Worm (Caenorhabditis elegans) whole organism, L4 larva: Measurements from ENCODE around the gene lbp-2.

Experiments used
- ceh-32 ChIP-seq: sonication (generic microtip); optimal IDR thresholded peaks from 2 replicates; lab custom pipeline; 2016; ENCODE audit warnings: mild to moderate bottlenecking, missing genetic modification characterization, missing compliant biosample characterization; ENCODE audit not compliant: poor library complexity
- fkh-10 ChIP-seq: fragments of 150-350 bp; optimal IDR thresholded peaks from 2 replicates; lab custom pipeline; 2014; ENCODE audit warnings: missing biosample characterization, missing genetic modification reagents, missing genetic modification characterization
- lin-13 ChIP-seq: fragments of 150-350 bp; optimal IDR thresholded peaks from 2 replicates; lab custom pipeline; 2014; ENCODE audit warnings: missing biosample characterization, missing genetic modification reagents, missing genetic modification characterization
- mdl-1 ChIP-seq, 2 experiments: fragments of 150-350 bp in 1 of 2; sonication (generic microtip) in 1 of 2; optimal IDR thresholded peaks; 2 replicates each; lab custom pipeline; 2014 to 2017; ENCODE audit warnings: missing biosample characterization in 2 of 2, missing genetic modification characterization in 2 of 2
- mdt-29 ChIP-seq: fragments of 200-800 bp; sonication (Bioruptor generic); IDR thresholded peaks from 2 replicates; pipeline ENCODE4 v1.3.6; 2022; ENCODE audit warnings: missing genetic modification reagents, missing genetic modification characterization, missing compliant biosample characterization
- mep-1 ChIP-seq: fragments of 150-350 bp; sonication (generic microtip); optimal IDR thresholded peaks from 3 replicates; lab custom pipeline; 2014; ENCODE audit warnings: missing biosample characterization, missing genetic modification characterization
- nhr-11 ChIP-seq: fragments of 150-350 bp; optimal IDR thresholded peaks from 2 replicates; lab custom pipeline; 2014; ENCODE audit warnings: missing biosample characterization, missing genetic modification characterization
- nhr-28 ChIP-seq: fragments of 150-350 bp; optimal IDR thresholded peaks from 2 replicates; lab custom pipeline; 2014; ENCODE audit warnings: missing biosample characterization, missing genetic modification characterization
- skn-1 ChIP-seq: fragments of 150-350 bp; optimal IDR thresholded peaks from 2 replicates; lab custom pipeline; 2014; ENCODE audit warnings: missing biosample characterization, missing genetic modification characterization
- unc-62 ChIP-seq, 3 experiments: fragments of 150-350 bp in 1 of 3; sonication (generic microtip); optimal IDR thresholded peaks in 2 of 3; peaks in 1 of 3; 1 replicate in 1 of 3; 2 replicates in 2 of 3; lab custom pipeline; 2014 to 2017; ENCODE audit warnings: missing biosample characterization in 3 of 3, missing genetic modification characterization in 3 of 3, missing genetic modification reagents in 3 of 3, missing genotype in 1 of 3

ce11 chrX:3296182-3296581 is 35.8 kb downstream of the lbp-2 start, which contains the start of gene K09C4.2:
- TF ChIP-seq lin-13 = no peak
- no peak for TF ChIP-seq nhr-28
- TF ChIP-seq fkh-10 = no peak
- TF ChIP-seq skn-1 (tag; lab: Kevin White, UChicago) = no peak
- TF ChIP-seq unc-62 (GFP tag; optimal IDR thresholded peaks at IDR 0.05 in 1 of 2; lab: Kevin White, UChicago) = no peak
- TF ChIP-seq unc-62 (tag; optimal IDR thresholded peaks at IDR 0.05; lab: Kevin White, UChicago) = no peak
- no peak for TF ChIP-seq mdl-1 (tag; optimal IDR thresholded peaks at IDR 0.05; lab: Kevin White, UChicago)
- no peak for TF ChIP-seq mep-1
- TF ChIP-seq nhr-11 (tag; lab: Kevin White, UChicago) = no peak
- TF ChIP-seq mdt-29 (GFP tag; lab: Robert Waterston, UW) = no peak
- TF ChIP-seq ceh-32 = no peak
